Worm (Caenorhabditis elegans): Measurements from ENCODE around the gene hlh-11.

Gene hlh-11

ce11 chrIII:9619079-9619761 lies at the start of gene hlh-11 (continued):
- TF ChIP-seq egl-27 (tag; optimal IDR thresholded peaks at IDR 0.05): no peak
- TF ChIP-seq ceh-32 (tag; optimal IDR thresholded peaks at IDR 0.05; ENCODE audit: poor library complexity): no peak
- TF ChIP-seq lin-38 (GFP tag; IDR thresholded peaks at IDR 0.05): peak; percentile 77
- TF ChIP-seq hif-1 (tag; optimal IDR thresholded peaks at IDR 0.05): peak; percentile 54 to 75
- peak; percentile 64 for TF ChIP-seq dpl-1 (GFP tag; optimal IDR thresholded peaks at IDR 0.05)
- TF ChIP-seq jun-1 (tag; optimal IDR thresholded peaks at IDR 0.05): no peak
- peak; percentile 91 for TF ChIP-seq nhr-10 (tag; optimal IDR thresholded peaks at IDR 0.05)
- TF ChIP-seq lin-15B (tag; optimal IDR thresholded peaks at IDR 0.05): no peak
- TF ChIP-seq Y105C5A.15 (GFP tag; IDR thresholded peaks at IDR 0.05): no peak
- peak; percentile 46 for TF ChIP-seq ceh-28 (tag; optimal IDR thresholded peaks at IDR 0.05)
- TF ChIP-seq Y48G9A.11 (GFP tag; IDR thresholded peaks at IDR 0.05): no peak
- peak; percentile 64 for TF ChIP-seq ceh-20 (GFP tag; IDR thresholded peaks at IDR 0.05)
- TF ChIP-seq T26A8.4 (GFP tag; IDR thresholded peaks at IDR 0.05): peak; percentile 79
- peak; percentile 64 for TF ChIP-seq nhr-237 (tag; optimal IDR thresholded peaks at IDR 0.05)
- TF ChIP-seq php-3 (GFP tag; IDR thresholded peaks at IDR 0.05): 0 out of 2 replicates have a peak, but pooled peaks have one; percentile 30
- TF ChIP-seq F49E8.2 (tag; optimal IDR thresholded peaks at IDR 0.05; ENCODE audit: borderline replicate concordance): no peak
- 0 out of 2 replicates have a peak, but pooled peaks have one; percentile 43 for TF ChIP-seq vab-7 (GFP tag; IDR thresholded peaks at IDR 0.05)
- TF ChIP-seq tag-97 (GFP tag; IDR thresholded peaks at IDR 0.05): no peak
- peak; percentile 61 for TF ChIP-seq zfp-3 (GFP tag; conservative IDR thresholded peaks at IDR 0.05)
- no peak for TF ChIP-seq zip-11 (GFP tag; IDR thresholded peaks at IDR 0.05)
- TF ChIP-seq saeg-2 (GFP tag; IDR thresholded peaks at IDR 0.05): no peak
- 0 out of 2 replicates have a peak, but pooled peaks have one; percentile 13 for TF ChIP-seq snpc-1.2 (GFP tag; IDR thresholded peaks at IDR 0.05)
- TF ChIP-seq F37D6.2 (tag; optimal IDR thresholded peaks at IDR 0.05): peak; percentile 90
- no peak for TF ChIP-seq daf-12 (tag; optimal IDR thresholded peaks at IDR 0.05)
- TF ChIP-seq skn-1 (tag; optimal IDR thresholded peaks at IDR 0.05): peak; percentile 13
- peak; percentile 92 to 99 for TF ChIP-seq mdl-1 (tag; optimal IDR thresholded peaks at IDR 0.05)
- TF ChIP-seq zfp-2 (tag; optimal IDR thresholded peaks at IDR 0.05): peak; percentile 35
- peak in 1 of 2 experiments; percentile 81 for TF ChIP-seq daf-16 (GFP tag; optimal IDR thresholded peaks at IDR 0.05)
- TF ChIP-seq daf-16 (tag; optimal IDR thresholded peaks at IDR 0.05): peak; percentile 66
- TF ChIP-seq dmd-8 (GFP tag; IDR thresholded peaks at IDR 0.05): no peak
- no peak for TF ChIP-seq Y5F2A.4 (GFP tag; optimal IDR thresholded peaks at IDR 0.05)
- TF ChIP-seq duxl-1 (tag; optimal IDR thresholded peaks at IDR 0.05; ENCODE audit: poor library complexity): peak; percentile 25
- peak; percentile 68 for TF ChIP-seq mxl-2 (GFP tag; conservative IDR thresholded peaks at IDR 0.05)
- peak; percentile 95 for TF ChIP-seq dve-1 (tag; optimal IDR thresholded peaks at IDR 0.05; ENCODE audit: insufficient read depth)
- no peak for TF ChIP-seq attf-4 (tag; optimal IDR thresholded peaks at IDR 0.05)
- peak; percentile 98 for TF ChIP-seq hlh-30 (tag; optimal IDR thresholded peaks at IDR 0.05; ENCODE audit: insufficient read depth)
- peak; percentile 97 for TF ChIP-seq mep-1 (tag; optimal IDR thresholded peaks at IDR 0.05)
- peak; percentile 96 for TF ChIP-seq rbr-2 (tag; optimal IDR thresholded peaks at IDR 0.05)
- TF ChIP-seq arid-1 (GFP tag; conservative IDR thresholded peaks at IDR 0.05): peak; percentile 17; the same call in 1 of the 2 replicates
- TF ChIP-seq lin-13 (GFP tag; optimal IDR thresholded peaks at IDR 0.05): peak; percentile 38
- TF ChIP-seq zip-2 (tag; optimal IDR thresholded peaks at IDR 0.05): no peak
- no peak; the same call in 1 of the 2 replicates for TF ChIP-seq lim-7 (GFP tag; IDR thresholded peaks at IDR 0.05)
- TF ChIP-seq nhr-42 (GFP tag; IDR thresholded peaks at IDR 0.05): 0 out of 2 replicates have a peak, but pooled peaks have one; percentile 42
- peak; percentile 85 for TF ChIP-seq nhr-6 (tag; optimal IDR thresholded peaks at IDR 0.05)
- TF ChIP-seq cey-2 (tag; optimal IDR thresholded peaks at IDR 0.05; ENCODE audit: borderline replicate concordance, insufficient read depth): peak; percentile 64
- no peak for TF ChIP-seq snpc-4 (tag; optimal IDR thresholded peaks at IDR 0.05)
- TF ChIP-seq pqm-1 (tag; optimal IDR thresholded peaks at IDR 0.05): peak; percentile 57
- peak; percentile 61; the same call in 1 of the 2 replicates for TF ChIP-seq tra-1 (GFP tag; IDR thresholded peaks at IDR 0.05)
- TF ChIP-seq gei-8 (GFP tag; optimal IDR thresholded peaks at IDR 0.05): peak; percentile 89

Data from whole organism, L4 larva.